Worm (Caenorhabditis elegans): Measurements from ENCODE around the gene K09D9.9.

The K09D9.9 gene

DNA sequence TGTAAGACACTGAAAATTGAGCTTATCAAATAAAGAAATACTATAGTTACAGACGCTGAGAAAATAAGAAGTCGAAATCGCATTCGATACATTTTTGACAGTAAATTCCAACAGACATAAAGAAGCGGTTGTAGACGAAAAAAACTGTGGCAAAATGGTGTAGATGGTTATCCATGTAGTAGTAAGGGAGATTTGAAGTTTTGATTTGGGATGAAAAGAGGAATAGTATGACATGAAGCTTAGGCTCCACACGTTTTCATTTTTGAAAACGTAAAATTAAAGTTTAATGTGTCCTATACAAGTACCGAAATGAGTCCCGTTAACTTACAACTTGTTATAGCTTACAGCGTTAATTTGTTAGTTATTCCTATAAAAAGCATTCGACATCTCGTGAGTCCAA is at the start of gene K09D9.9:
K09D9.9 (minus strand) TSS at position 101 of the 400 bp plus-strand sequence.
- TF ChIP-seq dao-5 (tag; optimal IDR thresholded peaks at IDR 0.05) (no peak), W03F9.2 (tag; optimal IDR thresholded peaks at IDR 0.05) (no peak), him-1 (tag; optimal IDR thresholded peaks at IDR 0.05) (no peak)

DNA sequence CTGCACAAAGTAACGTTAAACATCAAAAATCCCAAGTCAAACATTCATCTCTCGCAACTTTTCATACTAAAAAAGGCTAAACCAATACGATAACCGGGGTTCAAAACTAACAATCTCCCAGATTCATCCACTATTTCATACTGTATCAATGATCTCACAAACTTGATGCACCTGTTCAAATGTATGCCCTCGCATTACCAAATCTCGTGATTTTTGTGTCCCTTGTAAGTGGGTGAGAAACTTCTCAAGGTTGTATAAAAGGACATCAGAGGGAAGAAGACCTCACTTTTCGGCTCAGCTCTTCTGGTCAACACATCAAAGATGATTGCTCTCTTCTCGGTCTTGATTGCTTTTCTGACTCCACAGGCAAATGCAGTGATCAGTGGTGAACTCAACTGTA is 49.7 kb upstream of the K09D9.9 start, which contains the start of gene phat-3:
phat-3 (plus strand) TSS at position 301 of the 400 bp plus-strand sequence.
- no peak for TF ChIP-seq W03F9.2 (tag; optimal IDR thresholded peaks at IDR 0.05)

DNA sequence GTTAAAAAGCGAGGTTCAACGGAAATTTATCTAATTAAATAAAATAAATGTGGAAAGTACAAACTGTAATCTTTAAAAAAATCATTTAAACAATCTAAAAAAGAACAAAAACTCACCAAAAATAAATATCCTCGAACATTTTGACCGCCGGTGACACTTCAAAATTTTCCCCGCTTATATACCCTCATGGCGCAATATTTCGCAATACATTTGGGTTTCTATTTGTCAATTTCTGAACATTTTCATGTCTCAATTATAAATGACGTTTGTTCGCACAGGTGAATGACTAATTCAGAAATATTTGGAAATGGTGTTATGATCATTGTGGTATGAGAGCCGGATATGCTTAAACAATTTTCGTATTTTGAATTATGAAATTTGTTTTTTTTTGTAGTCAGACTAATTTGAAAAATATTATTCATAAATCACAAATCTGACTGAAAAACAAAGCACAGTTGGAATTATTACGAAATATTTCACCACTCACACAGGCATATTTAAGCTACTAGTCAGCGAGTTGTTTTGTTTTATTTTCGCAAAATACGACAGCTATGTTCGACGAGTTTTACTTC is 48.0 kb upstream of the K09D9.9 start, which contains the start of the genes C49G7.10 and irg-2:
C49G7.10 (minus strand) TSS at position 169 of the 572 bp plus-strand sequence.
irg-2 (plus strand) TSS at position 329 of the 572 bp plus-strand sequence.
- TF ChIP-seq him-1 (tag; optimal IDR thresholded peaks at IDR 0.05) (no peak), W03F9.2 (tag; optimal IDR thresholded peaks at IDR 0.05) (peak; percentile 18), dao-5 (tag; optimal IDR thresholded peaks at IDR 0.05) (no peak)

DNA sequence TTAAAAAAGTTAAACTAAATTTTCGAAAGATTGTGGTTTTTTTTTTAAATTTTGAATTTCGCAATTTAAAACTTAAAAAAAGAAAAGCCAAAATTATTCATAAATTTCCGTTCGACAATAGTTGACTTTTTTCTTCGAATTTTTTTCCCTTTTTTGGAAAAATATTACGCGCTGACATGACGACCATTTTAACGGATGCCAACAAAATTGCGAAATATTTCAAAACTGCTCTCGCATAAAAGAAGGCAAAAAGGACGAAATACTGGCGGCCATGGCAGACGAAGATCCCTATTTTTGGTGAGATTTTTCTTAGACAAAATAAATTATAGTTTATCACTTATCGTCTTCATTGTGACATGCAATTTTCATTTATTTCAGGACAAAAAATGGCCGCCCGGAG is 44.6 kb upstream of the K09D9.9 start:
- no peak for TF ChIP-seq dao-5 (tag; optimal IDR thresholded peaks at IDR 0.05)
- no peak for TF ChIP-seq W03F9.2 (tag; optimal IDR thresholded peaks at IDR 0.05)
- no peak for TF ChIP-seq him-1 (tag; optimal IDR thresholded peaks at IDR 0.05)

DNA sequence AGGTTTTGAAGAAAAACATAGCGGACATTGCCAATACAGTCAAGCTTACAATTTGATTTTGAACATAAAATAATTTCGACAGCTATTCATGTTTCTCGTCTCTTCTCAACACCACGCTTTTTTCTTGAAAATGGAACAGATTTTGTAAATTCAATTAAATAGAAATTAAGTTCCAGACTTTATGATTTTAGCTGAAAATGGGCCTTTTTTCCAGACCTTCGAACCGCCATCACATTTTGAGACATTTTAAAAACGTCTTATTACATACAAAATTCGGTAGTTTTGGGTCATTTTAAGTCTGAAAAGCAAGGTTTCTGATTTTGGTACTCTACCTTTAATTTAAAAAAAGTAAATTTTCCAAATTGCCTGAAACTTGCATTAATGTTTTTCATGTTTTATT is 44.2 kb upstream of the K09D9.9 start, which contains the start of gene C49G7.12:
C49G7.12 (plus strand) TSS at position 301 of the 400 bp plus-strand sequence.
- TF ChIP-seq him-1 (tag; optimal IDR thresholded peaks at IDR 0.05) (no peak), dao-5 (tag; optimal IDR thresholded peaks at IDR 0.05) (no peak), W03F9.2 (tag; optimal IDR thresholded peaks at IDR 0.05) (no peak)

DNA sequence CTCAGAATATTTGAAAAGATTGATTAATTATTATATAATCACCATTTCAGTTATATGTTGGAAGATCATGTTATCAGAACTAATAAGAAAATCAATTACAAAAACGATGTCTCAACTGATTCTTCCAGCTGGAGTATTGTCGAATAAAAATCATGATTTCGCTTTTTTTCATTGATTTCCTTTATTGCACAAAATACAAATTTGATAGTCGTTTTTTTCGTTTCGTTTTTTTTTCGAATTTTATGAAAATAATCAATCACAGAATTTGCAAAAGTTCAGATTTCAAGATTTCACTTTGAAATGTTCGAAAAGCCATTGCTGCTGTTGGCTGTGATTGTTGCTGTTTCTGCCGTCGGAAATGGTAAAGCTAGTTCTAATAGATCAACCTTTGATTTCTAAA is 41.9 kb upstream of the K09D9.9 start, which contains the start of gene C49G7.13:
C49G7.13 (plus strand) TSS at position 301 of the 400 bp plus-strand sequence.
- TF ChIP-seq him-1 (tag; optimal IDR thresholded peaks at IDR 0.05) (no peak), W03F9.2 (tag; optimal IDR thresholded peaks at IDR 0.05) (no peak), dao-5 (tag; optimal IDR thresholded peaks at IDR 0.05) (no peak)

DNA sequence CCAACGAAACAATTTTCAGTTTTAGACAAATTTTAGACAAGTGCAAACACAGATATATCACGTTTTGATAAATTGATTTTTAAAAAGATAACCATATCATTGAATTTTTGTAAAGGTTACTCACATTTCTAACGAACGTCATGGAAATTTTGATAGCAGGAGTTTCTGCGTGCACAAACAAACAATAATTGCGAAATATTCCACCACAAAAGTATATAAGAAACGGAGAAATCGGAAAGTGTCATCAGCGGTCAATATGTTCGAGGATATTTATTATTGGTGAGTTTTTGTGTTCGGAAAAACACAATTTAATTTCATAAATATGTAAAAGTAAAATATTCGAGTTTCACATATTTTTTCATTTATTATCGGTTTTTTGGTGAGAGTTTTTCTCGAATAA is 40.4 kb upstream of the K09D9.9 start, which contains the start of gene C49G7.7:
C49G7.7 (plus strand) TSS at position 174 of the 400 bp plus-strand sequence.
- TF ChIP-seq W03F9.2 (tag; optimal IDR thresholded peaks at IDR 0.05) (no peak), him-1 (tag; optimal IDR thresholded peaks at IDR 0.05) (no peak), dao-5 (tag; optimal IDR thresholded peaks at IDR 0.05) (no peak)

DNA sequence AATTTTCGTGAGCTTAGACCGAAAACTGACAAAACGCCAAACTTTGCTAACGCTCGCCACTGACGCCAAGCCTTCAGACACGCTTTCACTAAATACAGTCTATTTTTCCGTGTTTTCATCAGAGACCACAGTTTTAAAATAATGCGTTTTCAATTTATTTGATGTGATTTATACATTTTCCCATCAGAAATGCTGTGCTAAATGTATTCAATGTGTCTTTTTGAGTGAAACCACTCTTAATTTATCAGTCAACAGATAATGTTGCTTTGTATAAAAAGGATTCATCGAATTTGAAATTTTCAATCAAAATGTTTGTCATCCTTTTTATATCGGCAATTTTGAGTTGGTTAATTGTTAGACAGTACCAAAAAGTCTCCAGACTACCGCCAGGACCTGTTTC is 37.4 kb upstream of the K09D9.9 start, which contains the start of gene cyp-35A4:
cyp-35A4 (plus strand) TSS at position 301 of the 400 bp plus-strand sequence.
- TF ChIP-seq dao-5 (tag; optimal IDR thresholded peaks at IDR 0.05) (no peak), him-1 (tag; optimal IDR thresholded peaks at IDR 0.05) (no peak), W03F9.2 (tag; optimal IDR thresholded peaks at IDR 0.05) (no peak)

DNA sequence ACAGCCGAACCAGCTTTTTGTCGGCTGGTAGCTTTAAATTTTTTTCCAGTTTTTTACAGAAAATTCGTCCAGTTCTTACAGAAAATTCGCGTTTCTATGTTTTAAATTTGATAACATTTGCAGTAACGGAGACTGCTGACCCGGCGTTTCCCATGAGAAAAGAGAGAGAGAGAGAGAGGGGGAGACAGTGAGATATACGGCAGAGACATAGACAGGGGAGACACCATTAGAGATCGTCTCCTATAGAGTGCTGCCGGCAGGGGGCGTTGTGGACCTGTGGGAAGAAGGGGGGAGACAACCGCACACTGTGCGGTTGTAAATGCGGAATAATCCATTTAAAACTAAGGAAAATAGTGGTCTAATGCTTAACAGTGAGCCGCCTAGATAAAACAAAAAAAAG is 35.7 kb upstream of the K09D9.9 start:
- no peak for TF ChIP-seq dao-5 (tag; optimal IDR thresholded peaks at IDR 0.05)
- no peak for TF ChIP-seq him-1 (tag; optimal IDR thresholded peaks at IDR 0.05)
- no peak for TF ChIP-seq W03F9.2 (tag; optimal IDR thresholded peaks at IDR 0.05)

DNA sequence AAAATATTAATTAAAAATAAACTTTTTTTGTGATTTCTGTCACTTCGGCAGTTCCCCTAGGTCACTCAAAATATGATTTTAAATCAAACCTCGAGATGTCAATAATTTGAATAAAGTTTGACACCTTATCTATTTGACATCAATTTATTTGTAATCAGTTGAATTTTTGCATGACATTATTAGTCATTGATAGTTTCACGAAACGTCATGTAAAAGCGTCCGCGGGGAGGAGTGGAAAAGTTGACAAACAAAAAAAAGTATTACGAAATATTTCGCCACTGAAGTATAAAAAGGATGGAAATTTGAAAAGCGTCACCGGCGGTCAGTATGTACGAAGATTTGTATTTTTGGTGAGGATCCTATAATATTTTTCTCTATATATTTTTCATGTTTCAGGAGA is 30.8 kb upstream of the K09D9.9 start, which contains the start of gene K09D9.1:
K09D9.1 (plus strand) TSS at position 271 of the 400 bp plus-strand sequence.
- TF ChIP-seq him-1 (tag; optimal IDR thresholded peaks at IDR 0.05) (no peak), W03F9.2 (tag; optimal IDR thresholded peaks at IDR 0.05) (no peak), dao-5 (tag; optimal IDR thresholded peaks at IDR 0.05) (no peak)

DNA sequence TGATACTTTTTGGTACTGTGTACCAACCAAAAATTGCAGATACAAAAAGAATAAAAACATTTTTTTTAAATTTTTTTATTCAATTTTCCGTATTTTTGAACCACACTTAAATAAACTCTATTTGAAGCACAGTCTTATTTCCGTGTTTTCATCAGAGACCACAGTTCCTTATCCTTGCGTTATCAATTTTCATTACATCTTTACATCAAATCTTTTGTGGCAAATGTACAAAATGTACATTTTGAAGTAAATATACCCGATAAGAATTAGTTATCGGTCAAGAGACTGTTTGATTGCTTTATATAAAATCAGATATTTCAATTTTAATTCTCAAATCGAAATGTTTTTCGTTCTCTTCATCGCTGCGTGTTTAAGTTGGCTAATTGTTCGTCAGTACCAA is 28.4 kb upstream of the K09D9.9 start, which contains the start of gene cyp-35A3:
cyp-35A3 (plus strand) TSS at position 301 of the 400 bp plus-strand sequence.
- no peak for TF ChIP-seq dao-5 (tag; optimal IDR thresholded peaks at IDR 0.05)
- TF ChIP-seq W03F9.2 (tag; optimal IDR thresholded peaks at IDR 0.05), result no peak
- TF ChIP-seq him-1 (tag; optimal IDR thresholded peaks at IDR 0.05), result no peak

DNA sequence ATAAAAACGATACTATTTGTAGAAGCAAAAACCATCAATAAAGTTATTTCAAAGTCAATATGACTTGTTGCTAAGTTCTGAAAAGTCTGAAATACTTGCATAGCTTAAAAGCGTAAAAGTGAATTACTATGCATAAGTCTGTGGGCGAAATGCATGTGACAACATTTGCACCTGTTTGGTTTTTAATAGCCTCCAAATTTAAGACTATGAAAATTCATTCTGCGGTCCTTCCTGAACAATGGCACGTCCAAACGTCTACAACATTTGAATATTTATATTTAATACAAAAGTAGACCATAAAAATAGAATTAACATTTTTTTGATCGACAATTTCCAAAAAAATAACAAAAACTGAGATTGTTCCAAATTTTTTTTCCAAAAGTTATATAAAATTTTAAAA is 27.8 kb upstream of the K09D9.9 start, which contains the start of gene K09D9.14:
K09D9.14 (minus strand) TSS at position 101 of the 400 bp plus-strand sequence.
- TF ChIP-seq him-1 (tag; optimal IDR thresholded peaks at IDR 0.05) (no peak), W03F9.2 (tag; optimal IDR thresholded peaks at IDR 0.05) (no peak), dao-5 (tag; optimal IDR thresholded peaks at IDR 0.05) (no peak)

DNA sequence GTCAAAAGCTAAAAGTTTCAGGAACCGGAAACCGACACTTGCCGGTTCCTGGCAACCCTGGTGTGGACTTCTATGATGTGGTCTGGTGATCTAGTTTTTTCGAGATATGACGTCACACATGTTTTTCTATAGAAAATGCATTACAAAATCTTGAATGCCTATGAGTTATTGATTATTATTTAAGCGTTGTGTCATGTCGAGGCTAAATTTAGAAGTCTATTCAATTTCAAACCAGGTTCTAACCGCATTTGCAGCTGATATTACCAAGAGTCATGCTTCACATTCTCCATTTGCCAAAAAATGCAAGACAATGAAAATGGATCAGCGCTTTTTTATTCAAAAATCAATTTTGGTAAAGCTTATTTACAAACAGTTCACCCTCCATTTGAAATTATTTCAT is 25.2 kb upstream of the K09D9.9 start, which contains the start of gene K09D9.3:
K09D9.3 (plus strand) TSS at position 301 of the 400 bp plus-strand sequence.
- no peak for TF ChIP-seq W03F9.2 (tag; optimal IDR thresholded peaks at IDR 0.05)
- no peak for TF ChIP-seq dao-5 (tag; optimal IDR thresholded peaks at IDR 0.05)
- TF ChIP-seq him-1 (tag; optimal IDR thresholded peaks at IDR 0.05), result no peak

DNA sequence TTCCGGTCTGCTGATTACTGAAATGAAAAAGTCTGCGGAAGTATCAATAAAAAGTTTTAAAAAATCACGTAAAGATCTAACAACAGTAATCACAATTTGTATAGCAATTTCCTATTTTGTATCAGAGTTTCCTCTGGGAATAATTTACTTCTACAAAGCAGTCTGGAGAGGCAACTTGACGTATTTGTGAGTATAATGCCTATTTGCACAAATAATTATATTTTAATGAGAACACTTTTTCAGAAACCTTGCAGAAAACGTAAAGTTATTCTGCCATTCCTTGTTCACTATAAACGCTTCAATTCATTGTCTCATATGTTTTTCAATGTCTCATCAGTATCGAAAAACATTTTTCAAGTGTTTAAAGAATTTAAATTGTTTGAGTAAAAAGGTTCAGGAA is 24.6 kb upstream of the K09D9.9 start:
- no peak for TF ChIP-seq W03F9.2 (tag; optimal IDR thresholded peaks at IDR 0.05)
- no peak for TF ChIP-seq him-1 (tag; optimal IDR thresholded peaks at IDR 0.05)
- no peak for TF ChIP-seq dao-5 (tag; optimal IDR thresholded peaks at IDR 0.05)
